Worm (Caenorhabditis elegans) whole organism, L1 larva: Measurements from ENCODE around the gene clec-186.

Source experiments
- C16A3.4 ChIP-seq: fragments of 150-350 bp; optimal IDR thresholded peaks from 2 replicates; lab custom pipeline; 2014; ENCODE audit warnings: missing biosample characterization, missing genetic modification characterization
- ceh-63 ChIP-seq: fragments of 200-800 bp; sonication (Bioruptor generic); optimal IDR thresholded peaks from 2 replicates; lab custom pipeline; 2018; ENCODE audit warnings: mild to moderate bottlenecking, missing genetic modification characterization, missing compliant biosample characterization
- dpl-1 ChIP-seq, 3 experiments: fragments of 150-350 bp in 2 of 3; sonication (generic microtip) in 1 of 3; optimal IDR thresholded peaks; 2 replicates each; lab custom pipeline; 2014 to 2017; ENCODE audit warnings: missing biosample characterization in 3 of 3, missing genetic modification characterization in 3 of 3, missing genetic modification reagents in 3 of 3
- efl-1 ChIP-seq, 4 experiments: fragments of 150-350 bp; optimal IDR thresholded peaks in 3 of 4; peaks in 1 of 4; 1 replicate in 1 of 4; 2 replicates in 3 of 4; lab custom pipeline; 2014; ENCODE audit warnings: missing biosample characterization in 2 of 4, missing genetic modification characterization in 2 of 4, missing genetic modification reagents in 2 of 4
- elt-2 ChIP-seq: sonication (generic microtip); optimal IDR thresholded peaks from 2 replicates; lab custom pipeline; 2016; ENCODE audit warnings: missing genetic modification characterization, mild to moderate bottlenecking, inconsistent platforms, missing compliant biosample characterization, missing genetic modification reagents
- elt-3 ChIP-seq, 6 experiments: fragments of 150-350 bp in 1 of 6; sonication (generic microtip); optimal IDR thresholded peaks; 2 replicates each; lab custom pipeline; 2017 to 2018; ENCODE audit warnings: missing biosample characterization in 6 of 6, missing genetic modification characterization in 6 of 6, inconsistent platforms in 1 of 6
- ets-5 ChIP-seq: fragments of 200-800 bp; sonication (Bioruptor generic); IDR thresholded peaks from 2 replicates; pipeline ENCODE4 v1.3.6; 2022; ENCODE audit warnings: missing genetic modification characterization, missing compliant biosample characterization
- fkh-8 ChIP-seq: sonication (generic microtip); optimal IDR thresholded peaks from 2 replicates; lab custom pipeline; 2016; ENCODE audit warnings: mild to moderate bottlenecking, missing genetic modification characterization, missing compliant biosample characterization
- fos-1 ChIP-seq: fragments of 150-350 bp; optimal IDR thresholded peaks from 2 replicates; lab custom pipeline; 2014; ENCODE audit warnings: missing biosample characterization, missing genetic modification characterization
- hlh-17 ChIP-seq: fragments of 200-800 bp; sonication (Bioruptor generic); optimal IDR thresholded peaks from 2 replicates; lab custom pipeline; 2018; ENCODE audit warnings: missing genetic modification characterization, mild to moderate bottlenecking, missing compliant biosample characterization, moderate library complexity, borderline replicate concordance
- hlh-4 ChIP-seq: sonication (generic microtip); optimal IDR thresholded peaks from 2 replicates; lab custom pipeline; 2016; ENCODE audit warnings: mild to moderate bottlenecking, missing genetic modification characterization, missing compliant biosample characterization
- irx-1 ChIP-seq: sonication (generic microtip); optimal IDR thresholded peaks from 2 replicates; lab custom pipeline; 2016; ENCODE audit warnings: missing genetic modification characterization, missing compliant biosample characterization
- jun-1 ChIP-seq: fragments of 150-350 bp; optimal IDR thresholded peaks from 2 replicates; lab custom pipeline; 2014; ENCODE audit warnings: missing biosample characterization, missing genetic modification reagents, missing genetic modification characterization
- lin-15B ChIP-seq: fragments of 150-350 bp; sonication (generic microtip); optimal IDR thresholded peaks from 3 replicates; lab custom pipeline; 2014; ENCODE audit warnings: missing biosample characterization, missing genetic modification characterization
- lin-35 ChIP-seq, 2 experiments: fragments of 150-350 bp; optimal IDR thresholded peaks; 2 replicates each; lab custom pipeline; 2014; ENCODE audit warnings: missing biosample characterization in 2 of 2, missing genetic modification characterization in 2 of 2, missing genetic modification reagents in 2 of 2
- lin-39 ChIP-seq: fragments of 150-350 bp; optimal IDR thresholded peaks from 2 replicates; lab custom pipeline; 2014; ENCODE audit warnings: missing biosample characterization, missing genetic modification reagents, missing genetic modification characterization
- mdl-1 ChIP-seq, 2 experiments: fragments of 150-350 bp; optimal IDR thresholded peaks; 2 replicates each; lab custom pipeline; 2014 to 2017; ENCODE audit warnings: missing biosample characterization in 2 of 2, missing genetic modification characterization in 2 of 2, inconsistent platforms in 1 of 2
- nhr-20 ChIP-seq: sonication (generic microtip); optimal IDR thresholded peaks from 2 replicates; lab custom pipeline; 2016; ENCODE audit warnings: mild to moderate bottlenecking, missing genetic modification characterization, missing compliant biosample characterization
- nhr-28 ChIP-seq: fragments of 150-350 bp; optimal IDR thresholded peaks from 2 replicates; lab custom pipeline; 2014; ENCODE audit warnings: missing biosample characterization, missing genetic modification characterization
- nhr-76 ChIP-seq: sonication (generic microtip); optimal IDR thresholded peaks from 2 replicates; lab custom pipeline; 2017; ENCODE audit warnings: missing biosample characterization, missing genetic modification characterization
- nhr-77 ChIP-seq: fragments of 150-350 bp; optimal IDR thresholded peaks from 2 replicates; lab custom pipeline; 2014; ENCODE audit warnings: missing biosample characterization, missing genetic modification characterization
- nhr-85 ChIP-seq: sonication (generic microtip); peaks from one replicate; lab custom pipeline; 2016; ENCODE audit warnings: missing genetic modification characterization, inconsistent platforms, missing compliant biosample characterization
- nhr-90 ChIP-seq: sonication (generic microtip); optimal IDR thresholded peaks from 2 replicates; lab custom pipeline; 2016; ENCODE audit warnings: mild to moderate bottlenecking, missing genetic modification characterization, missing compliant biosample characterization; ENCODE audit not compliant: poor library complexity
- pqm-1 ChIP-seq: sonication (generic microtip); optimal IDR thresholded peaks from 3 replicates; lab custom pipeline; 2017; ENCODE audit warnings: missing biosample characterization, missing genetic modification characterization
- rnt-1 ChIP-seq: sonication (generic microtip); optimal IDR thresholded peaks from 2 replicates; lab custom pipeline; 2016; ENCODE audit warnings: mild to moderate bottlenecking, missing genetic modification characterization, moderate library complexity, missing compliant biosample characterization
- sox-4 ChIP-seq: sonication (generic microtip); optimal IDR thresholded peaks from 2 replicates; lab custom pipeline; 2016; ENCODE audit warnings: missing genetic modification characterization, missing compliant biosample characterization
- unc-30 ChIP-seq: sonication (generic microtip); optimal IDR thresholded peaks from 2 replicates; lab custom pipeline; 2017; ENCODE audit warnings: missing biosample characterization, missing genetic modification characterization
- unc-62 ChIP-seq: fragments of 150-350 bp; optimal IDR thresholded peaks from 2 replicates; lab custom pipeline; 2014; ENCODE audit warnings: missing biosample characterization, missing genetic modification reagents, missing genetic modification characterization
- unc-86 ChIP-seq: sonication (generic microtip); optimal IDR thresholded peaks from 2 replicates; lab custom pipeline; 2016; ENCODE audit warnings: missing genetic modification characterization, missing compliant biosample characterization
- unc-98 ChIP-seq: fragments of 200-800 bp; sonication (Bioruptor generic); IDR thresholded peaks from 2 replicates; pipeline ENCODE4 v1.3.6; 2022; ENCODE audit warnings: missing genetic modification characterization, missing compliant biosample characterization
- zip-4 ChIP-seq: fragments of 200-800 bp; sonication (Bioruptor generic); optimal IDR thresholded peaks from 2 replicates; lab custom pipeline; 2018; ENCODE audit warnings: mild to moderate bottlenecking, missing genetic modification characterization, moderate library complexity, missing compliant biosample characterization

clec-186 gene

ce11 chrIV:12890445-12890844 lies 24.5 kb downstream of the clec-186 start, which contains the start of gene K08D8.6:
Gene K08D8.6, minus strand, starts transcription at chrIV:12890508.
- TF ChIP-seq jun-1 (tag; lab: Kevin White, UChicago) = peak; percentile 7
- peak; percentile 78 for TF ChIP-seq pqm-1 (tag; lab: Kevin White, UChicago)
- no peak for TF ChIP-seq hlh-4 (tag; lab: Kevin White, UChicago)
- no peak for TF ChIP-seq efl-1 (optimal IDR thresholded peaks at IDR 0.05; lab: Kevin White, UChicago)
- peak in 1 of 2 experiments; percentile 30 for TF ChIP-seq efl-1 (GFP tag; optimal IDR thresholded peaks at IDR 0.05 in 1 of 2; lab: Kevin White, UChicago)
- no peak for TF ChIP-seq zip-4
- TF ChIP-seq fos-1 (tag; lab: Kevin White, UChicago) = no peak
- TF ChIP-seq elt-2 = peak; percentile 88
- TF ChIP-seq irx-1 (tag; lab: Kevin White, UChicago) = no peak
- no peak for TF ChIP-seq rnt-1 (tag; lab: Kevin White, UChicago)
- no peak for TF ChIP-seq hlh-17 (GFP tag; lab: Kevin White, UChicago)
- no peak for TF ChIP-seq sox-4 (tag; lab: Kevin White, UChicago)
- TF ChIP-seq nhr-20 (tag; lab: Kevin White, UChicago) = no peak

DNA sequence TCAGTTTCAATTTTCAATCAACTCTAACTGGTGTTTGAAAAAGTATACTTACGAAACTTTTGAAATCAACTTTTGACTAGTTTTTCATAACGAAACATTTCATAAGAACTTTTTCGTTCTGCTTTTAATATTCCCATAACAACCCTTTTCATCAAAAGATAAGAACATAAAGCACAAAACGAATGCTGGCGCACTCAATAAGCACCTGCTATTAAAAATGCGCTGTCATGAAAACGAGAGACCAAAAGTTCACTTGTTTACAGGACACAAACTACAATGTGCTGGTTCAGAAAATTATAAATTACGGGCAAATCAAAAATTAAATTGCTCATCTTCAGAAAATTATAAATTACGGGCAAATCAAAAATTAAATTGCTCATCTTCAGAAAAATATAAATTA lies 25.2 kb downstream of the clec-186 start:
- no peak for TF ChIP-seq mdl-1 (tag; optimal IDR thresholded peaks at IDR 0.05; lab: Kevin White, UChicago)
- peak; percentile 17 for TF ChIP-seq elt-2

- TF ChIP-seq ets-5 (GFP tag; lab: Robert Waterston, UW) (no peak), unc-86 (tag; lab: Kevin White, UChicago) (no peak), ceh-63 (no peak), unc-62 (GFP tag; lab: Kevin White, UChicago) (no peak), lin-15B (tag; lab: Kevin White, UChicago) (no peak), irx-1 (tag; lab: Kevin White, UChicago) (no peak), rnt-1 (tag; lab: Kevin White, UChicago) (no peak), hlh-17 (GFP tag; lab: Kevin White, UChicago) (no peak), efl-1 (optimal IDR thresholded peaks at IDR 0.05; lab: Kevin White, UChicago) (no peak), efl-1 (GFP tag; optimal IDR thresholded peaks at IDR 0.05 in 1 of 2; lab: Kevin White, UChicago) (no peak), fkh-8 (tag; lab: Kevin White, UChicago) (no peak), nhr-77 (no peak), nhr-90 (tag; lab: Kevin White, UChicago) (no peak), lin-35 (GFP tag; optimal IDR thresholded peaks at IDR 0.05; lab: Kevin White, UChicago) (no peak), C16A3.4 (tag; lab: Kevin White, UChicago) (no peak), nhr-76 (tag; lab: Kevin White, UChicago) (no peak), nhr-28 (tag; lab: Kevin White, UChicago) (no peak), elt-3 (tag; optimal IDR thresholded peaks at IDR 0.05; lab: Kevin White, UChicago) (no peak), lin-39 (tag; lab: Kevin White, UChicago) (no peak), hlh-4 (tag; lab: Kevin White, UChicago) (no peak), unc-98 (no peak)
Measured at ce11 chrIV:12892194-12892593, 26.3 kb downstream of the clec-186 start, which contains the start of gene K08D8.1. Gene K08D8.1, plus strand, starts transcription at chrIV:12892494.

DNA sequence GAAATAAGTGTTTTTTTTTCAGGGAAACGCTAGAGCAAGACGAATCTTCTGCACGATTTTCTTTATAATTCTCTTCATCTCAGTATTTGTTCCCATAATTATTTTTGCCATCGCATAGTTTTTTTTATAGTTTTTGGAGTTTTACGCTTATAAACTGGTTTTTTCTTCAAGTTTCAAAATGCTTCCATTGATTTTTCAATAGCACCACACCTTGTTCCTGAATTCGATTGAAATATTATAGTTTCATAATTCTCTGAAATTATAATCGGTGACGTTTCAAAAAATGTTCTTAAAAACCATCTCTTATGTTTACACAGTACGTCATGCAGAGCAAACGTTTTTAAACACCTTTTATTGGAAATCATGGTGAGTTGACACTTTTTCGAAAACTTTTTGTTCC lies 27.3 kb downstream of the clec-186 start, which contains the start of gene K08D8.12:
Gene K08D8.12, plus strand, starts transcription at position 301 of the 400 bp plus-strand sequence.
- TF ChIP-seq nhr-85 (tag; lab: Kevin White, UChicago) = peak; percentile 6
- no peak for TF ChIP-seq unc-30 (tag; lab: Kevin White, UChicago)

ce11 chrIV:12894996-12895395 lies 29.1 kb downstream of the clec-186 start, which contains the start of gene K08D8.11:
Gene K08D8.11, plus strand, starts transcription at chrIV:12895296.
- TF ChIP-seq unc-62 (GFP tag; lab: Kevin White, UChicago) (no peak), fkh-8 (tag; lab: Kevin White, UChicago) (no peak), lin-15B (tag; lab: Kevin White, UChicago) (no peak), dpl-1 (GFP tag; optimal IDR thresholded peaks at IDR 0.05; lab: Kevin White, UChicago) (no peak), nhr-85 (tag; lab: Kevin White, UChicago) (no peak)
